Fruit fly (Drosophila melanogaster): ENCODE data around the gene GMF.
A peak's percentile ranks its signal among the peaks of the same experiment; 100 is the strongest.

GMF gene

dm6 chr2L:16350160-16350633 is 47.4 kb upstream of the GMF start (continued):
- peak; percentile 64; the same call in 1 of the 2 replicates for TF ChIP-seq CG16779 (GFP tag; IDR thresholded peaks at IDR 0.05)
- peak; percentile 53 for TF ChIP-seq da (GFP tag; optimal IDR thresholded peaks at IDR 0.05)
- 0 out of 2 replicates have a peak, but pooled peaks have one; percentile 57 for TF ChIP-seq Scr (GFP tag; IDR thresholded peaks at IDR 0.05; ENCODE audit: partially characterized antibody)
- no peak for TF ChIP-seq Trl (optimal IDR thresholded peaks at IDR 0.05)
- peak; percentile 50 for TF ChIP-seq Trl (GFP tag; optimal IDR thresholded peaks at IDR 0.05)
- no peak for TF ChIP-seq CG32767 (GFP tag; IDR thresholded peaks at IDR 0.05)
- TF ChIP-seq tup (GFP tag; optimal IDR thresholded peaks at IDR 0.05), result no peak
- TF ChIP-seq pum (GFP tag; optimal IDR thresholded peaks at IDR 0.05), result peak; percentile 53
- TF ChIP-seq kay (GFP tag; optimal IDR thresholded peaks at IDR 0.05), result no peak
- peak; percentile 70 for TF ChIP-seq CG2116 (GFP tag; optimal IDR thresholded peaks at IDR 0.05)
- no peak; the same call in 1 of the 2 replicates for TF ChIP-seq chm (GFP tag; IDR thresholded peaks at IDR 0.05)
- TF ChIP-seq lov (optimal IDR thresholded peaks at IDR 0.05), result no peak
- TF ChIP-seq lov (GFP tag; IDR thresholded peaks at IDR 0.05), result peak; percentile 74; the same call in 1 of the 3 replicates
- peak; percentile 19 for TF ChIP-seq Side (GFP tag; optimal IDR thresholded peaks at IDR 0.05)
- TF ChIP-seq shn (GFP tag; optimal IDR thresholded peaks at IDR 0.05), result peak; percentile 66
- no peak for TF ChIP-seq CG7963 (GFP tag; IDR thresholded peaks at IDR 0.05; ENCODE audit: partially characterized antibody)
- peak; percentile 54 for TF ChIP-seq CG16815 (GFP tag; optimal IDR thresholded peaks at IDR 0.05)
- TF ChIP-seq Neu2 (GFP tag; optimal IDR thresholded peaks at IDR 0.05; ENCODE audit: borderline replicate concordance), result no peak
- peak; percentile 78; the same call in 2 of the 4 replicates for TF ChIP-seq Gug (GFP tag; IDR thresholded peaks at IDR 0.05)
- no peak for TF ChIP-seq CG7928 (GFP tag; optimal IDR thresholded peaks at IDR 0.05)
- TF ChIP-seq CG18476 (GFP tag; optimal IDR thresholded peaks at IDR 0.05), result no peak
- no peak for TF ChIP-seq CG3281 (GFP tag; optimal IDR thresholded peaks at IDR 0.05)
- peak; percentile 25 for TF ChIP-seq slp2 (GFP tag; optimal IDR thresholded peaks at IDR 0.05)
- peak; percentile 41 for TF ChIP-seq CG6854 (GFP tag; optimal IDR thresholded peaks at IDR 0.05)
- peak; percentile 40 for TF ChIP-seq CHES-1-like (GFP tag; optimal IDR thresholded peaks at IDR 0.05)
- peak; percentile 71 for TF ChIP-seq CG7786 (GFP tag; optimal IDR thresholded peaks at IDR 0.05)
- peak; percentile 39 for TF ChIP-seq CG3995 (GFP tag; optimal IDR thresholded peaks at IDR 0.05)
- TF ChIP-seq CG10543 (GFP tag; optimal IDR thresholded peaks at IDR 0.05), result no peak
- peak; percentile 64 for TF ChIP-seq CG1603 (tag; optimal IDR thresholded peaks at IDR 0.05)
- peak; percentile 63 for TF ChIP-seq Dek (tag; optimal IDR thresholded peaks at IDR 0.05)
- TF ChIP-seq Hr39 (optimal IDR thresholded peaks at IDR 0.05), result no peak
- TF ChIP-seq dmrt11E (tag; optimal IDR thresholded peaks at IDR 0.05), result peak; percentile 54
- TF ChIP-seq CG9727 (GFP tag; optimal IDR thresholded peaks at IDR 0.05), result peak; percentile 78
- peak; percentile 86 for TF ChIP-seq CG2199 (GFP tag; IDR thresholded peaks at IDR 0.05)
- TF ChIP-seq bbx (GFP tag; IDR thresholded peaks at IDR 0.05; ENCODE audit: partially characterized antibody), result peak; percentile 72
- TF ChIP-seq CG17829 (tag; optimal IDR thresholded peaks at IDR 0.05), result peak; percentile 70
- TF ChIP-seq Dad (GFP tag; optimal IDR thresholded peaks at IDR 0.05), result peak; percentile 5
- TF ChIP-seq CG31365 (tag; optimal IDR thresholded peaks at IDR 0.05), result no peak
- 0 out of 3 replicates have a peak, but pooled peaks have one; percentile 37 for TF ChIP-seq Doc3 (GFP tag; IDR thresholded peaks at IDR 0.05; ENCODE audit: partially characterized antibody)
- no peak for TF ChIP-seq gro (GFP tag; optimal IDR thresholded peaks at IDR 0.05)
- peak; percentile 35 for TF ChIP-seq CG4617 (GFP tag; optimal IDR thresholded peaks at IDR 0.05; ENCODE audit: borderline replicate concordance)
- peak; percentile 70 for TF ChIP-seq CG31224 (GFP tag; IDR thresholded peaks at IDR 0.05)
- no peak for TF ChIP-seq ash1 (GFP tag; optimal IDR thresholded peaks at IDR 0.05)
- TF ChIP-seq trem (tag; optimal IDR thresholded peaks at IDR 0.05), result peak; percentile 37
- TF ChIP-seq CG10147 (GFP tag; optimal IDR thresholded peaks at IDR 0.05), result no peak
- TF ChIP-seq CG3163 (GFP tag; optimal IDR thresholded peaks at IDR 0.05), result no peak
- TF ChIP-seq TFAM (GFP tag; optimal IDR thresholded peaks at IDR 0.05), result no peak
- TF ChIP-seq Jarid2 (GFP tag; optimal IDR thresholded peaks at IDR 0.05), result no peak
- TF ChIP-seq CkIIα-i1 (GFP tag; IDR thresholded peaks at IDR 0.05), result no peak
- no peak for TF ChIP-seq dmrt99B (tag; optimal IDR thresholded peaks at IDR 0.05)
- TF ChIP-seq crol (GFP tag; IDR thresholded peaks at IDR 0.05), result peak; percentile 27; the same call in 1 of the 2 replicates

Data from whole organism, embryonic.